Worm (Caenorhabditis elegans) whole organism, young adult: ENCODE data around the gene cth-2.

Experiments used
- B0019.2 ChIP-seq: fragments of 200-800 bp; sonication (Bioruptor generic); conservative IDR thresholded peaks from 2 replicates; pipeline ENCODE4 v1.3.6; 2022; ENCODE audit warnings: missing genetic modification reagents, missing genetic modification characterization, missing compliant biosample characterization
- B0261.1 ChIP-seq: sonication (generic microtip); optimal IDR thresholded peaks from 2 replicates; lab custom pipeline; 2016; ENCODE audit warnings: mild to moderate bottlenecking, missing genetic modification characterization, moderate library complexity, missing compliant biosample characterization
- C17E4.6 ChIP-seq: fragments of 200-800 bp; sonication (Bioruptor generic); IDR thresholded peaks from 2 replicates; pipeline ENCODE4 v1.3.6; 2022; ENCODE audit warnings: missing genetic modification reagents, missing genetic modification characterization, missing compliant biosample characterization
- D2030.7 ChIP-seq: fragments of 200-800 bp; sonication (Bioruptor generic); IDR thresholded peaks from 2 replicates; pipeline ENCODE4 v1.3.6; 2022; ENCODE audit warnings: missing genetic modification reagents, missing genetic modification characterization, missing compliant biosample characterization
- F33H1.4 ChIP-seq: fragments of 200-800 bp; sonication (Bioruptor generic); IDR thresholded peaks from 2 replicates; pipeline ENCODE4 v1.3.6; 2022; ENCODE audit warnings: missing genetic modification reagents, missing genetic modification characterization, missing compliant biosample characterization
- F37B4.10 ChIP-seq: fragments of 200-800 bp; sonication (Bioruptor generic); IDR thresholded peaks from 2 replicates; pipeline ENCODE4 v1.3.6; 2022; ENCODE audit warnings: missing genetic modification characterization, missing compliant biosample characterization
- F39B2.1 ChIP-seq: fragments of 200-800 bp; sonication (Bioruptor generic); IDR thresholded peaks from 2 replicates; pipeline ENCODE4 v1.3.6; 2022; ENCODE audit warnings: missing genetic modification reagents, missing genetic modification characterization, missing compliant biosample characterization
- Y53F4B.3 ChIP-seq: fragments of 200-800 bp; sonication (Bioruptor generic); IDR thresholded peaks from 2 replicates; pipeline ENCODE4 v1.3.6; 2022; ENCODE audit warnings: missing genetic modification reagents, missing genetic modification characterization, missing compliant biosample characterization
- Y53G8AR.9 ChIP-seq: fragments of 200-800 bp; sonication (Bioruptor generic); conservative IDR thresholded peaks from 2 replicates; pipeline ENCODE4 v1.3.6; 2022; ENCODE audit warnings: missing genetic modification reagents, missing genetic modification characterization, missing compliant biosample characterization
- Y56A3A.18 ChIP-seq: fragments of 200-800 bp; sonication (Bioruptor generic); IDR thresholded peaks from 2 replicates; pipeline ENCODE4 v1.3.6; 2022; ENCODE audit warnings: missing genetic modification reagents, missing genetic modification characterization, missing compliant biosample characterization
- Y79H2A.3 ChIP-seq: fragments of 200-800 bp; sonication (Bioruptor generic); conservative IDR thresholded peaks from 2 replicates; pipeline ENCODE4 v1.3.6; 2022; ENCODE audit warnings: missing genetic modification reagents, missing genetic modification characterization, missing compliant biosample characterization
- Y95B8A.8 ChIP-seq: fragments of 200-800 bp; sonication (Bioruptor generic); IDR thresholded peaks from 2 replicates; pipeline ENCODE4 v1.3.6; 2022; ENCODE audit warnings: missing genetic modification reagents, missing genetic modification characterization, missing compliant biosample characterization
- aptf-3 ChIP-seq: fragments of 200-800 bp; sonication (Bioruptor generic); IDR thresholded peaks from 2 replicates; pipeline ENCODE4 v1.3.6; 2022; ENCODE audit warnings: missing genetic modification characterization, missing compliant biosample characterization
- attf-3 ChIP-seq: fragments of 200-800 bp; sonication (Bioruptor generic); conservative IDR thresholded peaks from 2 replicates; pipeline ENCODE4 v1.3.6; 2022; ENCODE audit warnings: missing genetic modification reagents, missing genetic modification characterization, missing compliant biosample characterization
- attf-6 ChIP-seq: fragments of 200-800 bp; sonication (Bioruptor generic); IDR thresholded peaks from 2 replicates; pipeline ENCODE4 v1.3.6; 2022; ENCODE audit warnings: missing genetic modification reagents, missing genetic modification characterization, missing compliant biosample characterization
- bed-2 ChIP-seq: fragments of 200-800 bp; sonication (Bioruptor generic); IDR thresholded peaks from 2 replicates; pipeline ENCODE4 v1.3.6; 2022; ENCODE audit warnings: missing genetic modification reagents, missing genetic modification characterization, missing compliant biosample characterization
- cebp-2 ChIP-seq: fragments of 200-800 bp; sonication (Bioruptor generic); IDR thresholded peaks from 2 replicates; pipeline ENCODE4 v1.3.6; 2022; ENCODE audit warnings: missing genetic modification characterization, missing compliant biosample characterization
- ceh-100 ChIP-seq: fragments of 200-800 bp; sonication (Bioruptor generic); IDR thresholded peaks from 2 replicates; pipeline ENCODE4 v1.3.6; 2022; ENCODE audit warnings: missing genetic modification reagents, missing genetic modification characterization, missing compliant biosample characterization
- ceh-40 ChIP-seq: fragments of 200-800 bp; sonication (Bioruptor generic); IDR thresholded peaks from 2 replicates; pipeline ENCODE4 v1.3.6; 2022; ENCODE audit warnings: missing genetic modification characterization, missing compliant biosample characterization
- ceh-91 ChIP-seq: fragments of 200-800 bp; sonication (Bioruptor generic); IDR thresholded peaks from 2 replicates; pipeline ENCODE4 v1.3.6; 2022; ENCODE audit warnings: missing genetic modification reagents, missing genetic modification characterization, missing compliant biosample characterization
- dox-1 ChIP-seq: fragments of 200-800 bp; sonication (Bioruptor generic); IDR thresholded peaks from 2 replicates; pipeline ENCODE4 v1.3.6; 2022; ENCODE audit warnings: missing genetic modification reagents, missing genetic modification characterization, missing compliant biosample characterization
- egl-44 ChIP-seq: fragments of 200-800 bp; sonication (Bioruptor generic); IDR thresholded peaks from 2 replicates; pipeline ENCODE4 v1.3.6; 2022; ENCODE audit warnings: missing genetic modification reagents, missing genetic modification characterization, missing compliant biosample characterization
- egrh-3 ChIP-seq: fragments of 200-800 bp; sonication (Bioruptor generic); IDR thresholded peaks from 2 replicates; pipeline ENCODE4 v1.3.6; 2022; ENCODE audit warnings: missing genetic modification reagents, missing genetic modification characterization, missing compliant biosample characterization
- ekl-4 ChIP-seq: fragments of 200-800 bp; sonication (Bioruptor generic); IDR thresholded peaks from 2 replicates; pipeline ENCODE4 v1.3.6; 2022; ENCODE audit warnings: missing genetic modification reagents, missing genetic modification characterization, missing compliant biosample characterization
- hmg-1.2 ChIP-seq: fragments of 200-800 bp; sonication (Bioruptor generic); IDR thresholded peaks from 2 replicates; pipeline ENCODE4 v1.3.6; 2022; ENCODE audit warnings: missing genetic modification reagents, missing genetic modification characterization, missing compliant biosample characterization
- hsf-1 ChIP-seq: fragments of 200-800 bp; sonication (Bioruptor generic); IDR thresholded peaks from 2 replicates; pipeline ENCODE4 v1.3.6; 2022; ENCODE audit warnings: missing genetic modification reagents, missing genetic modification characterization, missing compliant biosample characterization
- lin-26 ChIP-seq: fragments of 200-800 bp; sonication (Bioruptor generic); IDR thresholded peaks from 2 replicates; pipeline ENCODE4 v1.3.6; 2022; ENCODE audit warnings: missing genetic modification reagents, missing genetic modification characterization, missing compliant biosample characterization
- lin-54 ChIP-seq: fragments of 200-800 bp; sonication (Bioruptor generic); optimal IDR thresholded peaks from 2 replicates; lab custom pipeline; 2018; ENCODE audit warnings: mild to moderate bottlenecking, missing genetic modification characterization, missing compliant biosample characterization
- madf-3 ChIP-seq: fragments of 200-800 bp; sonication (Bioruptor generic); IDR thresholded peaks from 2 replicates; pipeline ENCODE4 v1.3.6; 2022; ENCODE audit warnings: missing genetic modification reagents, missing genetic modification characterization, missing compliant biosample characterization
- madf-6 ChIP-seq: fragments of 200-800 bp; sonication (Bioruptor generic); IDR thresholded peaks from 2 replicates; pipeline ENCODE4 v1.3.6; 2022; ENCODE audit warnings: missing genetic modification reagents, missing genetic modification characterization, missing compliant biosample characterization
- madf-8 ChIP-seq: fragments of 200-800 bp; sonication (Bioruptor generic); conservative IDR thresholded peaks from 2 replicates; pipeline ENCODE4 v1.3.6; 2022; ENCODE audit warnings: missing genetic modification reagents, missing genetic modification characterization, missing compliant biosample characterization
- mcd-1 ChIP-seq: fragments of 200-800 bp; sonication (Bioruptor generic); IDR thresholded peaks from 2 replicates; pipeline ENCODE4 v1.3.6; 2022; ENCODE audit warnings: missing genetic modification reagents, missing genetic modification characterization, missing compliant biosample characterization
- nfyb-1 ChIP-seq: fragments of 200-800 bp; sonication (Bioruptor generic); IDR thresholded peaks from 2 replicates; pipeline ENCODE4 v1.3.6; 2022; ENCODE audit warnings: missing genetic modification reagents, missing genetic modification characterization, missing compliant biosample characterization
- pbrm-1 ChIP-seq: fragments of 200-800 bp; sonication (Bioruptor generic); IDR thresholded peaks from 2 replicates; pipeline ENCODE4 v1.3.6; 2022; ENCODE audit warnings: missing genetic modification reagents, missing genetic modification characterization, missing compliant biosample characterization
- rcor-1 ChIP-seq: fragments of 200-800 bp; sonication (Bioruptor generic); IDR thresholded peaks from 2 replicates; pipeline ENCODE4 v1.3.6; 2022; ENCODE audit warnings: missing genetic modification reagents, missing genetic modification characterization, missing compliant biosample characterization
- rpc-1 ChIP-seq, 2 experiments: fragments of 150-350 bp in 1 of 2; sonication (generic microtip) in 1 of 2; optimal IDR thresholded peaks; 2 replicates each; lab custom pipeline; 2014 to 2018; ENCODE audit warnings: missing biosample characterization in 1 of 2, missing genetic modification characterization in 1 of 2, missing genetic modification reagents in 1 of 2, missing genotype in 1 of 2
- sea-2 ChIP-seq: fragments of 200-800 bp; sonication (Bioruptor generic); IDR thresholded peaks from 2 replicates; pipeline ENCODE4 v1.3.6; 2022; ENCODE audit warnings: missing genetic modification characterization, missing compliant biosample characterization
- tbp1 ChIP-seq: fragments of 200-800 bp; sonication (Bioruptor generic); optimal IDR thresholded peaks from 2 replicates; lab custom pipeline; 2018; ENCODE audit warnings: mild to moderate bottlenecking, missing genetic modification characterization, missing compliant biosample characterization
- ztf-18 ChIP-seq: sonication (generic microtip); optimal IDR thresholded peaks from 2 replicates; lab custom pipeline; 2016; ENCODE audit warnings: missing genotype, mild to moderate bottlenecking, missing genetic modification characterization, missing compliant biosample characterization
- ztf-25 ChIP-seq: fragments of 200-800 bp; sonication (Bioruptor generic); IDR thresholded peaks from 2 replicates; pipeline ENCODE4 v1.3.6; 2022; ENCODE audit warnings: missing genetic modification reagents, missing genetic modification characterization, missing compliant biosample characterization

Gene cth-2

DNA sequence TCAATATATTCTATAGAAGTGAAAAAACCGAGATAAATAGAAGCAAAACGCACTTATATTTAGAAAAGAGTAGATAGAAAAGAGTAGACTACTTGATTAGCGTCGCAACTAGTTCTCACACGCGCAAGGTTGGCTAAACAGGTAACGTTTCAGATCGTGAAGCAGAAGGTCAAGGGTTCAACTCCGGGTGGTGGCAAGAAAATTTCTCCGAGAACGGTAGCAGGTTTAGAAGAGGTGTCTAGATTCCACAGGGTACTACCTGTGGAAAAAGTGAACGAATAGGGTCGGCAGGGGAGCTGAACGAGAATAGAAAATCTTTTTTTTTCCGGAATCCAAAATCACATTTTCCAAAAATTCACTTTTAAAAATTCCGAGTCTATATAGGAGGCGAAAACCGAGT lies 15.7 kb downstream of the cth-2 start:
- peak; percentile 67; the same call in 1 of the 2 replicates for TF ChIP-seq Y56A3A.18 (GFP tag; lab: Robert Waterston, UW)
- TF ChIP-seq hmg-1.2 (GFP tag; lab: Robert Waterston, UW), result peak; percentile 63
- TF ChIP-seq madf-3 (GFP tag; lab: Robert Waterston, UW), result peak; percentile 78; the same call in 1 of the 2 replicates
- TF ChIP-seq bed-2 (GFP tag; lab: Robert Waterston, UW), result 0 out of 2 replicates have a peak, but pooled peaks have one; percentile 38
- TF ChIP-seq tbp1, result peak; percentile 81
- TF ChIP-seq pbrm-1 (GFP tag; lab: Robert Waterston, UW), result 0 out of 2 replicates have a peak, but pooled peaks have one; percentile 23
- TF ChIP-seq sea-2 (GFP tag; lab: Robert Waterston, UW), result peak; percentile 59; the same call in 1 of the 2 replicates
- peak; percentile 33; the same call in 1 of the 2 replicates for TF ChIP-seq Y53F4B.3 (GFP tag; lab: Robert Waterston, UW)
- peak; percentile 80 for TF ChIP-seq madf-6 (GFP tag; lab: Robert Waterston, UW)
- peak; percentile 43 for TF ChIP-seq egrh-3 (GFP tag; lab: Robert Waterston, UW)
- TF ChIP-seq egl-44 (GFP tag; lab: Robert Waterston, UW), result peak; percentile 88
- TF ChIP-seq lin-54 (GFP tag; lab: Kevin White, UChicago), result peak; percentile 8
- TF ChIP-seq F37B4.10, result 0 out of 2 replicates have a peak, but pooled peaks have one; percentile 53
- peak; percentile 78 for TF ChIP-seq attf-6 (GFP tag; lab: Robert Waterston, UW)
- 0 out of 2 replicates have a peak, but pooled peaks have one; percentile 60 for TF ChIP-seq F39B2.1 (GFP tag; lab: Robert Waterston, UW)
- TF ChIP-seq hsf-1, result peak; percentile 56; the same call in 1 of the 2 replicates
- TF ChIP-seq cebp-2 (GFP tag; lab: Robert Waterston, UW), result peak; percentile 94; the same call in 1 of the 2 replicates
- peak; percentile 63; the same call in 1 of the 2 replicates for TF ChIP-seq B0019.2 (GFP tag; lab: Robert Waterston, UW)
- TF ChIP-seq attf-3 (GFP tag; lab: Robert Waterston, UW), result peak; percentile 46; the same call in 1 of the 2 replicates
- peak; percentile 75; the same call in 1 of the 2 replicates for TF ChIP-seq C17E4.6 (GFP tag; lab: Robert Waterston, UW)
- peak; percentile 39 for TF ChIP-seq rpc-1 (optimal IDR thresholded peaks at IDR 0.05; lab: Kevin White, UChicago)
- peak; percentile 63 for TF ChIP-seq rpc-1 (tag; optimal IDR thresholded peaks at IDR 0.05; lab: Kevin White, UChicago)
- peak; percentile 75; the same call in 1 of the 2 replicates for TF ChIP-seq nfyb-1 (GFP tag; lab: Robert Waterston, UW)
- TF ChIP-seq D2030.7 (GFP tag; lab: Robert Waterston, UW), result peak; percentile 77
- peak; percentile 93 for TF ChIP-seq lin-26 (GFP tag; lab: Robert Waterston, UW)
- TF ChIP-seq mcd-1 (GFP tag; lab: Robert Waterston, UW), result peak; percentile 69
- TF ChIP-seq ceh-91, result peak; percentile 52; the same call in 1 of the 2 replicates
- TF ChIP-seq madf-8 (GFP tag; lab: Robert Waterston, UW), result peak; percentile 47
- peak; percentile 66 for TF ChIP-seq ceh-100 (GFP tag; lab: Robert Waterston, UW)
- TF ChIP-seq Y79H2A.3 (GFP tag; lab: Robert Waterston, UW), result 0 out of 2 replicates have a peak, but pooled peaks have one; percentile 33
- peak; percentile 77; the same call in 1 of the 2 replicates for TF ChIP-seq ceh-40
- TF ChIP-seq Y53G8AR.9 (GFP tag; lab: Robert Waterston, UW), result peak; percentile 73; the same call in 1 of the 2 replicates
- peak; percentile 54 for TF ChIP-seq B0261.1 (tag; lab: Kevin White, UChicago)
- TF ChIP-seq F33H1.4, result peak; percentile 54
- peak; percentile 68 for TF ChIP-seq dox-1 (GFP tag; lab: Robert Waterston, UW)
- peak; percentile 4 for TF ChIP-seq ztf-18 (tag; lab: Kevin White, UChicago)
- peak; percentile 85 for TF ChIP-seq ztf-25
- 0 out of 2 replicates have a peak, but pooled peaks have one; percentile 45 for TF ChIP-seq Y95B8A.8 (GFP tag; lab: Robert Waterston, UW)
- 0 out of 2 replicates have a peak, but pooled peaks have one; percentile 68 for TF ChIP-seq aptf-3 (GFP tag; lab: Robert Waterston, UW)
- TF ChIP-seq ekl-4, result peak; percentile 89
- peak; percentile 81 for TF ChIP-seq rcor-1
- TF ChIP-seq, all 124 proteins: peak for 40; not testable (repeated sequence) for 84
